Worm (Caenorhabditis elegans) whole organism, L4 larva: ENCODE data around the gene F01D4.5.

Experiments
- F10B5.3 ChIP-seq: sonication (generic microtip); optimal IDR thresholded peaks from 2 replicates; lab custom pipeline; 2016; ENCODE audit warnings: mild to moderate bottlenecking, missing genetic modification characterization, missing compliant biosample characterization
- F37D6.2 ChIP-seq: sonication (generic microtip); optimal IDR thresholded peaks from 2 replicates; lab custom pipeline; 2016; ENCODE audit warnings: mild to moderate bottlenecking, missing genetic modification characterization, missing compliant biosample characterization
- F49E8.2 ChIP-seq: sonication (generic microtip); optimal IDR thresholded peaks from 2 replicates; lab custom pipeline; 2016; ENCODE audit warnings: missing compliant biosample characterization, mild to moderate bottlenecking, missing genetic modification characterization, borderline replicate concordance
- T26A8.4 ChIP-seq: fragments of 200-800 bp; sonication (Bioruptor generic); IDR thresholded peaks from 2 replicates; pipeline ENCODE4 v1.3.6; 2022; ENCODE audit warnings: missing genetic modification characterization, missing compliant biosample characterization
- Y48G9A.11 ChIP-seq: fragments of 200-800 bp; sonication (Bioruptor generic); IDR thresholded peaks from 2 replicates; pipeline ENCODE4 v1.3.6; 2022; ENCODE audit warnings: missing genetic modification reagents, missing genetic modification characterization, missing compliant biosample characterization
- Y5F2A.4 ChIP-seq: fragments of 200-800 bp; sonication (Bioruptor generic); optimal IDR thresholded peaks from 2 replicates; lab custom pipeline; 2018; ENCODE audit warnings: mild to moderate bottlenecking, missing genetic modification characterization, missing compliant biosample characterization
- Y75B8A.6 ChIP-seq: fragments of 200-800 bp; sonication (Bioruptor generic); IDR thresholded peaks from 2 replicates; pipeline ENCODE4 v1.3.6; 2022; ENCODE audit warnings: missing genetic modification reagents, missing genetic modification characterization, missing compliant biosample characterization
- ZK337.2 ChIP-seq: fragments of 200-800 bp; sonication (Bioruptor generic); IDR thresholded peaks from 2 replicates; pipeline ENCODE4 v1.3.6; 2022; ENCODE audit warnings: missing genetic modification reagents, missing genetic modification characterization, missing compliant biosample characterization
- aha-1 ChIP-seq: fragments of 150-350 bp; peaks from one replicate; lab custom pipeline; 2014; ENCODE audit warnings: missing biosample characterization, missing genetic modification characterization
- arid-1 ChIP-seq: fragments of 200-800 bp; sonication (Bioruptor generic); conservative IDR thresholded peaks from 2 replicates; pipeline ENCODE4 v1.3.6; 2022; ENCODE audit warnings: missing genetic modification reagents, missing genetic modification characterization, missing compliant biosample characterization
- attf-4 ChIP-seq: sonication (generic microtip); optimal IDR thresholded peaks from 3 replicates; lab custom pipeline; 2017; ENCODE audit warnings: missing biosample characterization, missing genetic modification characterization
- ceh-28 ChIP-seq: fragments of 150-350 bp; optimal IDR thresholded peaks from 2 replicates; lab custom pipeline; 2014; ENCODE audit warnings: missing biosample characterization, missing genetic modification reagents, missing genetic modification characterization
- cey-2 ChIP-seq: sonication (generic microtip); optimal IDR thresholded peaks from 3 replicates; lab custom pipeline; 2017; ENCODE audit warnings: missing genetic modification characterization, mild to moderate bottlenecking, missing compliant biosample characterization, antibody characterized with exemption, borderline replicate concordance; ENCODE audit not compliant: insufficient read depth
- ctbp-1 ChIP-seq: fragments of 200-800 bp; sonication (Bioruptor generic); IDR thresholded peaks from 2 replicates; pipeline ENCODE4 v1.3.6; 2022; ENCODE audit warnings: missing genetic modification reagents, missing genetic modification characterization, missing compliant biosample characterization
- daf-16 ChIP-seq, 3 experiments: sonication (generic microtip); optimal IDR thresholded peaks; 2 replicates each; lab custom pipeline; 2016 to 2017; ENCODE audit warnings: missing genetic modification characterization in 3 of 3, missing genetic modification reagents in 3 of 3, mild to moderate bottlenecking in 2 of 3, missing compliant biosample characterization in 2 of 3, missing biosample characterization in 1 of 3, moderate library complexity in 1 of 3
- daf-19 ChIP-seq: fragments of 200-800 bp; sonication (Bioruptor generic); conservative IDR thresholded peaks from 2 replicates; pipeline ENCODE4 v1.3.6; 2022; ENCODE audit warnings: missing genetic modification characterization, missing compliant biosample characterization
- daf-8 ChIP-seq: fragments of 200-800 bp; sonication (Bioruptor generic); IDR thresholded peaks from 2 replicates; pipeline ENCODE4 v1.3.6; 2022; ENCODE audit warnings: missing genetic modification characterization, missing compliant biosample characterization
- dmd-6 ChIP-seq: fragments of 200-800 bp; sonication (Bioruptor generic); IDR thresholded peaks from 2 replicates; pipeline ENCODE4 v1.3.6; 2022; ENCODE audit warnings: missing genetic modification reagents, missing genetic modification characterization, missing compliant biosample characterization
- dmd-8 ChIP-seq: fragments of 200-800 bp; sonication (Bioruptor generic); IDR thresholded peaks from 2 replicates; pipeline ENCODE4 v1.3.6; 2022; ENCODE audit warnings: missing genetic modification characterization, missing compliant biosample characterization
- dve-1 ChIP-seq: sonication (generic microtip); optimal IDR thresholded peaks from 2 replicates; lab custom pipeline; 2017; ENCODE audit warnings: antibody characterized with exemption, mild to moderate bottlenecking, missing genetic modification characterization, missing compliant biosample characterization; ENCODE audit not compliant: insufficient read depth
- egl-27 ChIP-seq: sonication (generic microtip); optimal IDR thresholded peaks from 3 replicates; lab custom pipeline; 2017; ENCODE audit warnings: missing biosample characterization, missing genetic modification reagents, missing genetic modification characterization
- fos-1 ChIP-seq: fragments of 150-350 bp; optimal IDR thresholded peaks from 2 replicates; lab custom pipeline; 2014; ENCODE audit warnings: missing biosample characterization, missing genetic modification characterization
- gei-8 ChIP-seq: fragments of 200-800 bp; sonication (Bioruptor generic); optimal IDR thresholded peaks from 2 replicates; lab custom pipeline; 2018; ENCODE audit warnings: mild to moderate bottlenecking, missing genetic modification characterization, missing compliant biosample characterization
- hlh-30 ChIP-seq: sonication (generic microtip); optimal IDR thresholded peaks from 2 replicates; lab custom pipeline; 2017; ENCODE audit warnings: antibody characterized with exemption, mild to moderate bottlenecking, missing genetic modification characterization, missing compliant biosample characterization; ENCODE audit not compliant: insufficient read depth
- hmg-1.1 ChIP-seq: fragments of 200-800 bp; sonication (Bioruptor generic); IDR thresholded peaks from 2 replicates; pipeline ENCODE4 v1.3.6; 2022; ENCODE audit warnings: missing genetic modification reagents, missing genetic modification characterization, missing compliant biosample characterization
- jun-1 ChIP-seq: fragments of 150-350 bp; optimal IDR thresholded peaks from 2 replicates; lab custom pipeline; 2014; ENCODE audit warnings: missing biosample characterization, missing genetic modification reagents, missing genetic modification characterization
- lin-13 ChIP-seq: fragments of 150-350 bp; optimal IDR thresholded peaks from 2 replicates; lab custom pipeline; 2014; ENCODE audit warnings: missing biosample characterization, missing genetic modification reagents, missing genetic modification characterization
- lsy-2 ChIP-seq, 2 experiments: fragments of 150-350 bp in 1 of 2; sonication (generic microtip) in 1 of 2; optimal IDR thresholded peaks; 2 replicates each; lab custom pipeline; 2014 to 2017; ENCODE audit warnings: missing biosample characterization in 2 of 2, missing genetic modification characterization in 2 of 2
- mdl-1 ChIP-seq, 2 experiments: fragments of 150-350 bp in 1 of 2; sonication (generic microtip) in 1 of 2; optimal IDR thresholded peaks; 2 replicates each; lab custom pipeline; 2014 to 2017; ENCODE audit warnings: missing biosample characterization in 2 of 2, missing genetic modification characterization in 2 of 2
- mep-1 ChIP-seq: fragments of 150-350 bp; sonication (generic microtip); optimal IDR thresholded peaks from 3 replicates; lab custom pipeline; 2014; ENCODE audit warnings: missing biosample characterization, missing genetic modification characterization
- mxl-2 ChIP-seq: fragments of 200-800 bp; sonication (Bioruptor generic); conservative IDR thresholded peaks from 2 replicates; pipeline ENCODE4 v1.3.6; 2022; ENCODE audit warnings: missing genetic modification reagents, missing genetic modification characterization, missing compliant biosample characterization
- nhr-102 ChIP-seq: sonication (generic microtip); optimal IDR thresholded peaks from 2 replicates; lab custom pipeline; 2016; ENCODE audit warnings: mild to moderate bottlenecking, missing genetic modification characterization, moderate library complexity, missing compliant biosample characterization
- nhr-11 ChIP-seq: fragments of 150-350 bp; optimal IDR thresholded peaks from 2 replicates; lab custom pipeline; 2014; ENCODE audit warnings: missing biosample characterization, missing genetic modification characterization
- nhr-237 ChIP-seq: sonication (generic microtip); optimal IDR thresholded peaks from 2 replicates; lab custom pipeline; 2017; ENCODE audit warnings: missing biosample characterization, missing genetic modification characterization
- nhr-28 ChIP-seq: fragments of 150-350 bp; optimal IDR thresholded peaks from 2 replicates; lab custom pipeline; 2014; ENCODE audit warnings: missing biosample characterization, missing genetic modification characterization
- nhr-48 ChIP-seq: sonication (generic microtip); optimal IDR thresholded peaks from 2 replicates; lab custom pipeline; 2016; ENCODE audit warnings: mild to moderate bottlenecking, missing genetic modification characterization, missing compliant biosample characterization
- nhr-6 ChIP-seq: fragments of 150-350 bp; optimal IDR thresholded peaks from 2 replicates; lab custom pipeline; 2014; ENCODE audit warnings: missing biosample characterization, missing genetic modification characterization
- nhr-76 ChIP-seq: fragments of 150-350 bp; optimal IDR thresholded peaks from 2 replicates; lab custom pipeline; 2014; ENCODE audit warnings: missing biosample characterization, missing genetic modification characterization
- php-3 ChIP-seq: fragments of 200-800 bp; sonication (Bioruptor generic); IDR thresholded peaks from 2 replicates; pipeline ENCODE4 v1.3.6; 2022; ENCODE audit warnings: missing genetic modification reagents, missing genetic modification characterization, missing compliant biosample characterization
- pqm-1 ChIP-seq: sonication (generic microtip); optimal IDR thresholded peaks from 2 replicates; lab custom pipeline; 2017; ENCODE audit warnings: missing biosample characterization, missing genetic modification characterization
- set-16 ChIP-seq: fragments of 200-800 bp; sonication (Bioruptor generic); IDR thresholded peaks from 2 replicates; pipeline ENCODE4 v1.3.6; 2022; ENCODE audit warnings: missing genetic modification reagents, missing genetic modification characterization, missing compliant biosample characterization
- snpc-4 ChIP-seq: fragments of 150-350 bp; optimal IDR thresholded peaks from 2 replicates; lab custom pipeline; 2014; ENCODE audit warnings: missing biosample characterization, missing genetic modification characterization
- spr-1 ChIP-seq: sonication (generic microtip); optimal IDR thresholded peaks from 2 replicates; lab custom pipeline; 2016; ENCODE audit warnings: mild to moderate bottlenecking, missing genetic modification characterization, missing compliant biosample characterization
- spr-3 ChIP-seq: fragments of 200-800 bp; sonication (Bioruptor generic); optimal IDR thresholded peaks from 2 replicates; lab custom pipeline; 2018; ENCODE audit warnings: mild to moderate bottlenecking, missing genetic modification characterization, missing compliant biosample characterization
- unc-39 ChIP-seq: sonication (generic microtip); optimal IDR thresholded peaks from 2 replicates; lab custom pipeline; 2017; ENCODE audit warnings: missing biosample characterization, missing genetic modification characterization
- unc-62 ChIP-seq, 3 experiments: fragments of 150-350 bp in 1 of 3; sonication (generic microtip); optimal IDR thresholded peaks in 2 of 3; peaks in 1 of 3; 1 replicate in 1 of 3; 2 replicates in 2 of 3; lab custom pipeline; 2014 to 2017; ENCODE audit warnings: missing biosample characterization in 3 of 3, missing genetic modification characterization in 3 of 3, missing genetic modification reagents in 3 of 3, missing genotype in 1 of 3
- vab-7 ChIP-seq: fragments of 200-800 bp; sonication (Bioruptor generic); IDR thresholded peaks from 2 replicates; pipeline ENCODE4 v1.3.6; 2022; ENCODE audit warnings: missing genetic modification reagents, missing genetic modification characterization, missing compliant biosample characterization
- zip-11 ChIP-seq: fragments of 200-800 bp; sonication (Bioruptor generic); IDR thresholded peaks from 2 replicates; pipeline ENCODE4 v1.3.6; 2022; ENCODE audit warnings: missing genetic modification characterization, missing compliant biosample characterization
- ztf-11 ChIP-seq: fragments of 150-350 bp; optimal IDR thresholded peaks from 2 replicates; lab custom pipeline; 2014; ENCODE audit warnings: missing biosample characterization, missing genetic modification characterization

Gene F01D4.5

DNA sequence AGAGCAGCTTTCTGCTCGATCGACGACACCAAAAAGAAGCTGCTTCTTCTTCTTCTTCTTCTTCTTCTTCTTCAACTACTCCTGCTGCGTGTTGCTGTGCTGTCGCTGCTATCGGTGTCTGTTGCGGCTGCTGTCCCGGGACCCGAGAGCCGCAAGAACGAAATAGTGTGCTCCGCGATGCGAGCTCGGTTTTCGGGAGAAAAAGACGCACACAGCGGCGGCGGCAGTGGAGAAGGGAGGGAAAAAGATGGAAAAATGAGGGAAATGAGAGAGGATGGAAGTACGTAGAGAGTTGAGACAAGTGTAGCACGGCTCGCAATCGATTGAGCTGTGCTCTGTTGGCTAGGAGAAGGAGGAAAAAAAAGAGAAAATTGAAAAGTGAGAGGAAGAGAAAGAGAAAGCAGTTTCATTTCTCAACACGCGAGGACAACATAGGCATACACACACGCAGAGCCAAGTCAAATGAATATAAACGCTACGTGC is 20.3 kb upstream of the F01D4.5 start (continued):
- TF ChIP-seq daf-16 (GFP tag; optimal IDR thresholded peaks at IDR 0.05; lab: Kevin White, UChicago): peak in 1 of 2 experiments; percentile 59
- peak; percentile 27 for TF ChIP-seq daf-16 (tag; optimal IDR thresholded peaks at IDR 0.05; lab: Kevin White, UChicago)
- TF ChIP-seq, all 104 proteins: peak for 28

DNA sequence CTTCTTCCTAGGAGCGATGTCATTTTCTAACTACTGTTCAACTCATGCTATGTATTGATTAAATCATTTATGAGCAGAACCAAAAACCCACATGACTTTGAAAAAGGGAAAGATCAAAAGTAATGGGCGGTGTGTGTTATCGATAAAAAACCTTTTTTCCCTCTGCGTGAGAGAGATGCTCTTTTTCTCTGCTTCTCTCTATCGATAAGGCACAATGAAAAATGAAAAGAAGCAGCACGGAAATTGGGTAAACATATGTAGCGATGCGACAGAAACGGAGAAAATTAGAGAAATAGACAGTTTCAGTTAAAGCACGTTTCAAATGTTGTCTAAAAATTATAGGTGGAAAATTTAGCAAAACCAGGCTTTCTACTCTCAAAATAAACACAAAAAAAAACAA is 18.9 kb upstream of the F01D4.5 start:
- TF ChIP-seq nhr-48 (tag; lab: Kevin White, UChicago) (peak; percentile 25), dmd-8 (GFP tag; lab: Robert Waterston, UW) (no peak), fos-1 (no peak), ZK337.2 (no peak), nhr-11 (tag; lab: Kevin White, UChicago) (peak; percentile 64), mxl-2 (no peak), lsy-2 (tag; optimal IDR thresholded peaks at IDR 0.05; lab: Kevin White, UChicago) (peak in 1 of 2 experiments; percentile 63), ztf-11 (no peak), Y48G9A.11 (no peak), jun-1 (tag; lab: Kevin White, UChicago) (no peak), mep-1 (peak; percentile 47), T26A8.4 (GFP tag; lab: Robert Waterston, UW) (peak; percentile 45; the same call in 1 of the 2 replicates), snpc-4 (tag; lab: Kevin White, UChicago) (no peak), egl-27 (tag; lab: Kevin White, UChicago) (no peak), hmg-1.1 (peak; percentile 30; the same call in 1 of the 2 replicates), php-3 (GFP tag; lab: Robert Waterston, UW) (peak; percentile 55; the same call in 1 of the 2 replicates), cey-2 (tag; lab: Kevin White, UChicago) (no peak), lin-13 (GFP tag; lab: Kevin White, UChicago) (no peak), nhr-102 (peak; percentile 16), ctbp-1 (GFP tag; lab: Robert Waterston, UW) (no peak), set-16 (no peak), daf-19 (GFP tag; lab: Robert Waterston, UW) (no peak), zip-11 (GFP tag; lab: Robert Waterston, UW) (no peak), nhr-76 (tag; lab: Kevin White, UChicago) (no peak), arid-1 (GFP tag; lab: Robert Waterston, UW) (no peak), nhr-6 (peak; percentile 77), Y5F2A.4 (GFP tag; lab: Kevin White, UChicago) (no peak), attf-4 (tag; lab: Kevin White, UChicago) (no peak), dmd-6 (GFP tag; lab: Robert Waterston, UW) (peak; percentile 84), pqm-1 (peak; percentile 76), F10B5.3 (tag; lab: Kevin White, UChicago) (no peak), F49E8.2 (no peak), aha-1 (tag; lab: Kevin White, UChicago) (peak; percentile 89), spr-1 (tag; lab: Kevin White, UChicago) (no peak), dve-1 (peak; percentile 95), nhr-28 (tag; lab: Kevin White, UChicago) (peak; percentile 90), unc-62 (GFP tag; optimal IDR thresholded peaks at IDR 0.05 in 1 of 2; lab: Kevin White, UChicago) (no peak), unc-62 (tag; optimal IDR thresholded peaks at IDR 0.05; lab: Kevin White, UChicago) (no peak), ceh-28 (tag; lab: Kevin White, UChicago) (no peak), vab-7 (GFP tag; lab: Robert Waterston, UW) (no peak), Y75B8A.6 (GFP tag; lab: Robert Waterston, UW) (no peak), unc-39 (tag; lab: Kevin White, UChicago) (no peak), daf-8 (GFP tag; lab: Robert Waterston, UW) (no peak), F37D6.2 (no peak), nhr-237 (tag; lab: Kevin White, UChicago) (no peak), hlh-30 (tag; lab: Kevin White, UChicago) (peak; percentile 87), spr-3 (GFP tag; lab: Kevin White, UChicago) (no peak), mdl-1 (tag; optimal IDR thresholded peaks at IDR 0.05; lab: Kevin White, UChicago) (peak in 1 of 2 experiments; percentile 60), gei-8 (no peak)
